Worm (Caenorhabditis elegans): ENCODE results near the gene clh-6.

DNA sequence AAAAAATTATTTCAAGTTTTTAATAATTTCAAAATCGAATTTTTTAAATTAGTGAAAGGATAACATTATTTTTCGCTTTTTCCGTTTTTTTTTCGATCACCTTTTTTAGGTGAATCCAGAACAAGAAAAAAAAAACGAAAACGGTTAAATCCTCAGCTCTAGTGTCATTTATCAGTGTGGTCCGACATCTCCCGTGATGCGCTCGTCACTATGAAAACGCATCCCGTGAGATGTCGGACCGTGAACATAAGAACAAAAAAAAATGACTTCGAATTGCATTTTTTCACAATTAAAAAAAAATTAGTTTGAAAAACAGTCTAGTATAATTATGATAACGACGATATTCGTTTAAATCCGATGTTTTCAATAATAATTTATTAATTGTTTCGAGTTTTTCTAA, 15.4 kb downstream of the clh-6 start:
- TF ChIP-seq nhr-11 (tag; optimal IDR thresholded peaks at IDR 0.05), result no peak
- no peak for TF ChIP-seq nhr-25 (tag; optimal IDR thresholded peaks at IDR 0.05)
